Worm (Caenorhabditis elegans) whole organism, L4 larva: ENCODE results near the gene srz-63.

ENCODE experiments used
- F10B5.3 ChIP-seq: sonication (generic microtip); optimal IDR thresholded peaks from 2 replicates; lab custom pipeline; 2016; ENCODE audit warnings: mild to moderate bottlenecking, missing genetic modification characterization, missing compliant biosample characterization
- F26F4.8 ChIP-seq: fragments of 200-800 bp; sonication (Bioruptor generic); conservative IDR thresholded peaks from 2 replicates; pipeline ENCODE4 v1.3.6; 2022; ENCODE audit warnings: missing genetic modification characterization, missing compliant biosample characterization
- F37D6.2 ChIP-seq: sonication (generic microtip); optimal IDR thresholded peaks from 2 replicates; lab custom pipeline; 2016; ENCODE audit warnings: mild to moderate bottlenecking, missing genetic modification characterization, missing compliant biosample characterization
- R02D3.7 ChIP-seq: fragments of 150-350 bp; sonication (generic microtip); optimal IDR thresholded peaks from 3 replicates; lab custom pipeline; 2014; ENCODE audit warnings: missing biosample characterization, missing genetic modification characterization
- T20F7.1 ChIP-seq: fragments of 200-800 bp; sonication (Bioruptor generic); optimal IDR thresholded peaks from 2 replicates; lab custom pipeline; 2018; ENCODE audit warnings: mild to moderate bottlenecking, missing genetic modification characterization, missing compliant biosample characterization
- T26A8.4 ChIP-seq: fragments of 200-800 bp; sonication (Bioruptor generic); IDR thresholded peaks from 2 replicates; pipeline ENCODE4 v1.3.6; 2022; ENCODE audit warnings: missing genetic modification characterization, missing compliant biosample characterization
- Y105C5A.15 ChIP-seq: fragments of 200-800 bp; sonication (Bioruptor generic); IDR thresholded peaks from 2 replicates; pipeline ENCODE4 v1.3.6; 2022; ENCODE audit warnings: missing genetic modification characterization, missing compliant biosample characterization
- Y48G9A.11 ChIP-seq: fragments of 200-800 bp; sonication (Bioruptor generic); IDR thresholded peaks from 2 replicates; pipeline ENCODE4 v1.3.6; 2022; ENCODE audit warnings: missing genetic modification reagents, missing genetic modification characterization, missing compliant biosample characterization
- Y5F2A.4 ChIP-seq: fragments of 200-800 bp; sonication (Bioruptor generic); optimal IDR thresholded peaks from 2 replicates; lab custom pipeline; 2018; ENCODE audit warnings: mild to moderate bottlenecking, missing genetic modification characterization, missing compliant biosample characterization
- Y75B8A.6 ChIP-seq: fragments of 200-800 bp; sonication (Bioruptor generic); IDR thresholded peaks from 2 replicates; pipeline ENCODE4 v1.3.6; 2022; ENCODE audit warnings: missing genetic modification reagents, missing genetic modification characterization, missing compliant biosample characterization
- ZK337.2 ChIP-seq: fragments of 200-800 bp; sonication (Bioruptor generic); IDR thresholded peaks from 2 replicates; pipeline ENCODE4 v1.3.6; 2022; ENCODE audit warnings: missing genetic modification reagents, missing genetic modification characterization, missing compliant biosample characterization
- aha-1 ChIP-seq: fragments of 150-350 bp; peaks from one replicate; lab custom pipeline; 2014; ENCODE audit warnings: missing biosample characterization, missing genetic modification characterization
- aly-2 ChIP-seq: sonication (generic microtip); optimal IDR thresholded peaks from 2 replicates; lab custom pipeline; 2018; ENCODE audit warnings: missing biosample characterization, missing genetic modification characterization
- attf-4 ChIP-seq: sonication (generic microtip); optimal IDR thresholded peaks from 3 replicates; lab custom pipeline; 2017; ENCODE audit warnings: missing biosample characterization, missing genetic modification characterization
- ceh-20 ChIP-seq: fragments of 200-800 bp; sonication (Bioruptor generic); IDR thresholded peaks from 2 replicates; pipeline ENCODE4 v1.3.6; 2022; ENCODE audit warnings: missing genetic modification reagents, missing genetic modification characterization, missing compliant biosample characterization
- ceh-44 ChIP-seq: fragments of 200-800 bp; sonication (Bioruptor generic); IDR thresholded peaks from 2 replicates; pipeline ENCODE4 v1.3.6; 2022; ENCODE audit warnings: missing genetic modification reagents, missing genetic modification characterization, missing compliant biosample characterization
- daf-19 ChIP-seq: fragments of 200-800 bp; sonication (Bioruptor generic); conservative IDR thresholded peaks from 2 replicates; pipeline ENCODE4 v1.3.6; 2022; ENCODE audit warnings: missing genetic modification characterization, missing compliant biosample characterization
- daf-8 ChIP-seq: fragments of 200-800 bp; sonication (Bioruptor generic); IDR thresholded peaks from 2 replicates; pipeline ENCODE4 v1.3.6; 2022; ENCODE audit warnings: missing genetic modification characterization, missing compliant biosample characterization
- dmd-6 ChIP-seq: fragments of 200-800 bp; sonication (Bioruptor generic); IDR thresholded peaks from 2 replicates; pipeline ENCODE4 v1.3.6; 2022; ENCODE audit warnings: missing genetic modification reagents, missing genetic modification characterization, missing compliant biosample characterization
- dmd-8 ChIP-seq: fragments of 200-800 bp; sonication (Bioruptor generic); IDR thresholded peaks from 2 replicates; pipeline ENCODE4 v1.3.6; 2022; ENCODE audit warnings: missing genetic modification characterization, missing compliant biosample characterization
- dpl-1 ChIP-seq: fragments of 150-350 bp; optimal IDR thresholded peaks from 2 replicates; lab custom pipeline; 2014; ENCODE audit warnings: missing biosample characterization, missing genetic modification reagents, missing genetic modification characterization
- duxl-1 ChIP-seq: sonication (generic microtip); optimal IDR thresholded peaks from 2 replicates; lab custom pipeline; 2016; ENCODE audit warnings: mild to moderate bottlenecking, missing genetic modification characterization, moderate library complexity, missing compliant biosample characterization; ENCODE audit not compliant: poor library complexity
- dve-1 ChIP-seq: sonication (generic microtip); optimal IDR thresholded peaks from 2 replicates; lab custom pipeline; 2017; ENCODE audit warnings: antibody characterized with exemption, mild to moderate bottlenecking, missing genetic modification characterization, missing compliant biosample characterization; ENCODE audit not compliant: insufficient read depth
- egl-43 ChIP-seq: fragments of 200-800 bp; sonication (Bioruptor generic); IDR thresholded peaks from 2 replicates; pipeline ENCODE4 v1.3.6; 2022; ENCODE audit warnings: missing genetic modification reagents, missing genetic modification characterization, missing compliant biosample characterization
- hlh-11 ChIP-seq: fragments of 200-800 bp; sonication (Bioruptor generic); optimal IDR thresholded peaks from 2 replicates; lab custom pipeline; 2018; ENCODE audit warnings: mild to moderate bottlenecking, missing genetic modification characterization, missing compliant biosample characterization
- hmg-1.1 ChIP-seq: fragments of 200-800 bp; sonication (Bioruptor generic); IDR thresholded peaks from 2 replicates; pipeline ENCODE4 v1.3.6; 2022; ENCODE audit warnings: missing genetic modification reagents, missing genetic modification characterization, missing compliant biosample characterization
- jun-1 ChIP-seq: fragments of 150-350 bp; optimal IDR thresholded peaks from 2 replicates; lab custom pipeline; 2014; ENCODE audit warnings: missing biosample characterization, missing genetic modification reagents, missing genetic modification characterization
- lim-7 ChIP-seq: fragments of 200-800 bp; sonication (Bioruptor generic); IDR thresholded peaks from 2 replicates; pipeline ENCODE4 v1.3.6; 2022; ENCODE audit warnings: missing genetic modification characterization, missing compliant biosample characterization
- lin-15B ChIP-seq: fragments of 150-350 bp; sonication (generic microtip); optimal IDR thresholded peaks from 3 replicates; lab custom pipeline; 2014; ENCODE audit warnings: missing biosample characterization, missing genetic modification characterization
- lsy-2 ChIP-seq, 2 experiments: fragments of 150-350 bp in 1 of 2; sonication (generic microtip) in 1 of 2; optimal IDR thresholded peaks; 2 replicates each; lab custom pipeline; 2014 to 2017; ENCODE audit warnings: missing biosample characterization in 2 of 2, missing genetic modification characterization in 2 of 2
- madf-5 ChIP-seq, 2 experiments: fragments of 200-800 bp; sonication (Bioruptor generic); IDR thresholded peaks; 2 replicates each; pipeline ENCODE4 v1.3.6; 2022; ENCODE audit warnings: missing compliant biosample characterization in 2 of 2, missing genetic modification characterization in 2 of 2
- madf-9 ChIP-seq: fragments of 200-800 bp; sonication (Bioruptor generic); conservative IDR thresholded peaks from 2 replicates; pipeline ENCODE4 v1.3.6; 2022; ENCODE audit warnings: missing genetic modification reagents, missing genetic modification characterization, missing compliant biosample characterization
- mdl-1 ChIP-seq, 2 experiments: fragments of 150-350 bp in 1 of 2; sonication (generic microtip) in 1 of 2; optimal IDR thresholded peaks; 2 replicates each; lab custom pipeline; 2014 to 2017; ENCODE audit warnings: missing biosample characterization in 2 of 2, missing genetic modification characterization in 2 of 2
- mes-2 ChIP-seq: sonication (generic microtip); optimal IDR thresholded peaks from 2 replicates; lab custom pipeline; 2016; ENCODE audit warnings: missing genotype, mild to moderate bottlenecking, missing genetic modification characterization, missing compliant biosample characterization; ENCODE audit not compliant: poor library complexity, severe bottlenecking
- nhr-11 ChIP-seq: fragments of 150-350 bp; optimal IDR thresholded peaks from 2 replicates; lab custom pipeline; 2014; ENCODE audit warnings: missing biosample characterization, missing genetic modification characterization
- nhr-237 ChIP-seq: sonication (generic microtip); optimal IDR thresholded peaks from 2 replicates; lab custom pipeline; 2017; ENCODE audit warnings: missing biosample characterization, missing genetic modification characterization
- nhr-25 ChIP-seq: sonication (generic microtip); optimal IDR thresholded peaks from 2 replicates; lab custom pipeline; 2017; ENCODE audit warnings: missing genetic modification characterization, mild to moderate bottlenecking, missing compliant biosample characterization, antibody characterized with exemption, moderate library complexity, borderline replicate concordance; ENCODE audit not compliant: insufficient read depth
- nhr-41 ChIP-seq: fragments of 200-800 bp; sonication (Bioruptor generic); IDR thresholded peaks from 2 replicates; pipeline ENCODE4 v1.3.6; 2022; ENCODE audit warnings: missing genetic modification reagents, missing genetic modification characterization, missing compliant biosample characterization
- nhr-48 ChIP-seq: sonication (generic microtip); optimal IDR thresholded peaks from 2 replicates; lab custom pipeline; 2016; ENCODE audit warnings: mild to moderate bottlenecking, missing genetic modification characterization, missing compliant biosample characterization
- nhr-6 ChIP-seq: fragments of 150-350 bp; optimal IDR thresholded peaks from 2 replicates; lab custom pipeline; 2014; ENCODE audit warnings: missing biosample characterization, missing genetic modification characterization
- nhr-76 ChIP-seq: fragments of 150-350 bp; optimal IDR thresholded peaks from 2 replicates; lab custom pipeline; 2014; ENCODE audit warnings: missing biosample characterization, missing genetic modification characterization
- pha-4 ChIP-seq, 2 experiments: fragments of 150-350 bp in 1 of 2; fragments of 200-800 bp in 1 of 2; sonication (Bioruptor generic) in 1 of 2; IDR thresholded peaks in 1 of 2; optimal IDR thresholded peaks in 1 of 2; 2 replicates each; pipeline versions ENCODE4 v1.3.6 to Lab custom; 2014 to 2022; ENCODE audit warnings: missing genetic modification characterization in 2 of 2, missing genetic modification reagents in 2 of 2, missing biosample characterization in 1 of 2, missing compliant biosample characterization in 1 of 2
- skn-1 ChIP-seq: fragments of 150-350 bp; optimal IDR thresholded peaks from 2 replicates; lab custom pipeline; 2014; ENCODE audit warnings: missing biosample characterization, missing genetic modification characterization
- snpc-1.2 ChIP-seq: fragments of 200-800 bp; sonication (Bioruptor generic); IDR thresholded peaks from 2 replicates; pipeline ENCODE4 v1.3.6; 2022; ENCODE audit warnings: missing genetic modification reagents, missing genetic modification characterization, missing compliant biosample characterization
- spr-1 ChIP-seq: sonication (generic microtip); optimal IDR thresholded peaks from 2 replicates; lab custom pipeline; 2016; ENCODE audit warnings: mild to moderate bottlenecking, missing genetic modification characterization, missing compliant biosample characterization
- unc-130 ChIP-seq: sonication (generic microtip); optimal IDR thresholded peaks from 2 replicates; lab custom pipeline; 2016; ENCODE audit warnings: missing genetic modification reagents, missing genetic modification characterization, missing compliant biosample characterization
- unc-39 ChIP-seq: sonication (generic microtip); optimal IDR thresholded peaks from 2 replicates; lab custom pipeline; 2017; ENCODE audit warnings: missing biosample characterization, missing genetic modification characterization
- vab-7 ChIP-seq: fragments of 200-800 bp; sonication (Bioruptor generic); IDR thresholded peaks from 2 replicates; pipeline ENCODE4 v1.3.6; 2022; ENCODE audit warnings: missing genetic modification reagents, missing genetic modification characterization, missing compliant biosample characterization
- zag-1 ChIP-seq: fragments of 150-350 bp; optimal IDR thresholded peaks from 2 replicates; lab custom pipeline; 2014; ENCODE audit warnings: missing biosample characterization, missing genetic modification characterization
- zfp-3 ChIP-seq: fragments of 200-800 bp; sonication (Bioruptor generic); conservative IDR thresholded peaks from 2 replicates; pipeline ENCODE4 v1.3.6; 2022; ENCODE audit warnings: missing genetic modification reagents, missing genetic modification characterization, missing compliant biosample characterization
- ztf-11 ChIP-seq: fragments of 150-350 bp; optimal IDR thresholded peaks from 2 replicates; lab custom pipeline; 2014; ENCODE audit warnings: missing biosample characterization, missing genetic modification characterization

Gene srz-63

ce11 chrII:1237845-1238244 lies 40.6 kb upstream of the srz-63 start (continued):
- TF ChIP-seq F26F4.8 (GFP tag; lab: Robert Waterston, UW) (no peak), lin-15B (tag; lab: Kevin White, UChicago) (no peak), T26A8.4 (GFP tag; lab: Robert Waterston, UW) (no peak; the same call in none of the 2 replicates), F37D6.2 (tag; lab: Kevin White, UChicago) (peak; percentile 58), unc-39 (tag; lab: Kevin White, UChicago) (no peak), F10B5.3 (no peak), Y105C5A.15 (GFP tag; lab: Robert Waterston, UW) (no peak), T20F7.1 (no peak), aly-2 (tag; lab: Kevin White, UChicago) (no peak), nhr-237 (tag; lab: Kevin White, UChicago) (no peak), zfp-3 (GFP tag; lab: Robert Waterston, UW) (no peak), ztf-11 (no peak), aha-1 (tag; lab: Kevin White, UChicago) (peak; percentile 61), daf-19 (no peak), dmd-8 (GFP tag; lab: Robert Waterston, UW) (no peak), attf-4 (no peak), spr-1 (tag; lab: Kevin White, UChicago) (peak; percentile 39), nhr-48 (tag; lab: Kevin White, UChicago) (peak; percentile 49), zag-1 (no peak), dpl-1 (GFP tag; lab: Kevin White, UChicago) (no peak), ceh-20 (no peak), daf-8 (GFP tag; lab: Robert Waterston, UW) (no peak), nhr-76 (no peak), unc-130 (GFP tag; lab: Kevin White, UChicago) (no peak), dve-1 (tag; lab: Kevin White, UChicago) (peak; percentile 8), Y48G9A.11 (GFP tag; lab: Robert Waterston, UW) (no peak), vab-7 (GFP tag; lab: Robert Waterston, UW) (peak; percentile 44; the same call in 1 of the 2 replicates), lim-7 (GFP tag; lab: Robert Waterston, UW) (no peak), dmd-6 (GFP tag; lab: Robert Waterston, UW) (peak; percentile 29; the same call in 1 of the 2 replicates), skn-1 (tag; lab: Kevin White, UChicago) (no peak), duxl-1 (no peak), hmg-1.1 (GFP tag; lab: Robert Waterston, UW) (peak; percentile 76), nhr-11 (tag; lab: Kevin White, UChicago) (no peak), Y75B8A.6 (GFP tag; lab: Robert Waterston, UW) (no peak), pha-4 (GFP tag; IDR thresholded peaks at IDR 0.05; lab: Robert Waterston, UW) (peak; percentile 70), pha-4 (tag; optimal IDR thresholded peaks at IDR 0.05; lab: Kevin White, UChicago) (no peak), ZK337.2 (GFP tag; lab: Robert Waterston, UW) (no peak), lsy-2 (tag; optimal IDR thresholded peaks at IDR 0.05; lab: Kevin White, UChicago) (no peak), Y5F2A.4 (GFP tag; lab: Kevin White, UChicago) (no peak), snpc-1.2 (GFP tag; lab: Robert Waterston, UW) (no peak), ceh-44 (GFP tag; lab: Robert Waterston, UW) (no peak), madf-9 (GFP tag; lab: Robert Waterston, UW) (peak; percentile 99), R02D3.7 (tag; lab: Kevin White, UChicago) (no peak), egl-43 (GFP tag; lab: Robert Waterston, UW) (peak; percentile 89), nhr-6 (tag; lab: Kevin White, UChicago) (no peak), madf-5 (GFP tag; IDR thresholded peaks at IDR 0.05; lab: Robert Waterston, UW) (0 out of 4 replicates have a peak, but pooled peaks of 1 of the 2 experiments have one; percentile 18), nhr-41 (peak; percentile 37; the same call in 1 of the 2 replicates), mes-2 (no peak), jun-1 (no peak), hlh-11 (tag; lab: Kevin White, UChicago) (peak; percentile 89), mdl-1 (tag; optimal IDR thresholded peaks at IDR 0.05; lab: Kevin White, UChicago) (peak; percentile 55 to 72), nhr-25 (tag; lab: Kevin White, UChicago) (no peak)
